Fruit fly (Drosophila melanogaster) whole organism, embryonic: Measurements from ENCODE around the gene Moca-cyp.

Experiments used
- Atf3 ChIP-seq: fragments of 200-800 bp; sonication (Bioruptor generic); optimal IDR thresholded peaks from 3 replicates; lab custom pipeline; 2016; ENCODE audit warnings: missing biosample characterization, missing genetic modification characterization
- Bdp1 ChIP-seq: fragments of 200-800 bp; sonication (Bioruptor generic); optimal IDR thresholded peaks from 3 replicates; lab custom pipeline; 2016; ENCODE audit warnings: missing biosample characterization, missing genetic modification characterization
- Bteb2 ChIP-seq: fragments of 200-800 bp; sonication (Bioruptor generic); optimal IDR thresholded peaks from 2 replicates; lab custom pipeline; 2016; ENCODE audit warnings: missing biosample characterization, missing genetic modification characterization
- CG10366 ChIP-seq: fragments of 200-800 bp; sonication (Bioruptor generic); IDR thresholded peaks from 2 replicates; pipeline ENCODE4 v1.3.6; 2022; ENCODE audit warnings: missing biosample characterization, missing genetic modification characterization
- CG13624 ChIP-seq: fragments of 200-800 bp; sonication (Bioruptor generic); optimal IDR thresholded peaks from 2 replicates; lab custom pipeline; 2016; ENCODE audit warnings: missing biosample characterization, missing genetic modification characterization
- CG13775 ChIP-seq: fragments of 200-800 bp; sonication (Bioruptor generic); optimal IDR thresholded peaks from 3 replicates; lab custom pipeline; 2017; ENCODE audit warnings: missing biosample characterization, mild to moderate bottlenecking, missing genetic modification characterization
- CG15514 ChIP-seq: fragments of 200-800 bp; sonication (Bioruptor generic); optimal IDR thresholded peaks from 3 replicates; lab custom pipeline; 2017; ENCODE audit warnings: missing biosample characterization, missing genetic modification characterization, mild to moderate bottlenecking, moderate library complexity, missing genetic modification reagents
- CG17568 ChIP-seq: fragments of 200-800 bp; sonication (Bioruptor generic); optimal IDR thresholded peaks from 2 replicates; lab custom pipeline; 2018; ENCODE audit warnings: missing biosample characterization, mild to moderate bottlenecking, missing genetic modification characterization, moderate library complexity
- CG18764 ChIP-seq: fragments of 200-800 bp; sonication (Bioruptor generic); optimal IDR thresholded peaks from 3 replicates; lab custom pipeline; 2016; ENCODE audit warnings: missing biosample characterization, missing genetic modification characterization
- CG2875 ChIP-seq: fragments of 200-800 bp; sonication (Bioruptor generic); optimal IDR thresholded peaks from 2 replicates; lab custom pipeline; 2017; ENCODE audit warnings: missing biosample characterization, mild to moderate bottlenecking, missing genetic modification characterization, missing genetic modification reagents
- CG33557 ChIP-seq: fragments of 200-800 bp; sonication (Bioruptor generic); optimal IDR thresholded peaks from 2 replicates; lab custom pipeline; 2019; ENCODE audit warnings: missing biosample characterization, mild to moderate bottlenecking, missing genetic modification characterization, moderate library complexity
- CG5953 ChIP-seq: fragments of 200-800 bp; sonication (Bioruptor generic); IDR thresholded peaks from 2 replicates; pipeline ENCODE4 v1.3.6; 2022; ENCODE audit warnings: missing biosample characterization, missing genetic modification characterization
- CG6272 ChIP-seq: fragments of 200-800 bp; sonication (Bioruptor generic); IDR thresholded peaks from 2 replicates; pipeline ENCODE4 v1.3.6; 2022; ENCODE audit warnings: missing biosample characterization, missing genetic modification characterization
- CG6813 ChIP-seq: fragments of 200-800 bp; sonication (Bioruptor generic); optimal IDR thresholded peaks from 2 replicates; lab custom pipeline; 2017; ENCODE audit warnings: missing biosample characterization, missing genetic modification characterization, mild to moderate bottlenecking, moderate library complexity, missing genetic modification reagents
- CG8281 ChIP-seq: fragments of 200-800 bp; sonication (Bioruptor generic); optimal IDR thresholded peaks from 2 replicates; lab custom pipeline; 2018; ENCODE audit warnings: missing biosample characterization, mild to moderate bottlenecking, missing genetic modification characterization, moderate library complexity
- CG8359 ChIP-seq: fragments of 200-800 bp; sonication (Bioruptor generic); optimal IDR thresholded peaks from 2 replicates; lab custom pipeline; 2017; ENCODE audit warnings: missing biosample characterization, mild to moderate bottlenecking, missing genetic modification characterization, borderline replicate concordance
- H15 ChIP-seq: fragments of 200-800 bp; sonication (Bioruptor generic); IDR thresholded peaks from 3 replicates; pipeline ENCODE4 v1.3.6; 2022; ENCODE audit warnings: missing biosample characterization, missing genetic modification characterization
- HHEX ChIP-seq: fragments of 200-800 bp; sonication (Bioruptor generic); optimal IDR thresholded peaks from 3 replicates; lab custom pipeline; 2017; ENCODE audit warnings: missing biosample characterization, mild to moderate bottlenecking, missing genetic modification characterization, missing genetic modification reagents
- Mad ChIP-seq: fragments of 200-800 bp; sonication (Bioruptor generic); optimal IDR thresholded peaks from 2 replicates; lab custom pipeline; 2016; ENCODE audit warnings: missing biosample characterization, missing genetic modification characterization
- NC2β ChIP-seq: fragments of 200-800 bp; sonication (Bioruptor generic); optimal IDR thresholded peaks from 2 replicates; lab custom pipeline; 2016; ENCODE audit warnings: missing biosample characterization, missing genetic modification characterization
- Nf-YA ChIP-seq: fragments of 200-800 bp; sonication (Bioruptor generic); IDR thresholded peaks from 2 replicates; pipeline ENCODE4 v1.3.6; 2022; ENCODE audit warnings: missing biosample characterization, missing genetic modification characterization
- Sin3A ChIP-seq: fragments of >200 bp; optimal IDR thresholded peaks from 2 replicates; lab custom pipeline; 2018
- Sry-β ChIP-seq: fragments of 200-800 bp; sonication (Bioruptor generic); optimal IDR thresholded peaks from 2 replicates; lab custom pipeline; 2018; ENCODE audit warnings: missing biosample characterization, mild to moderate bottlenecking, missing genetic modification characterization, moderate library complexity
- al ChIP-seq: fragments of 200-800 bp; sonication (Bioruptor generic); IDR thresholded peaks from 2 replicates; pipeline ENCODE4 v1.3.6; 2022; ENCODE audit warnings: missing biosample characterization, missing genetic modification characterization
- ap ChIP-seq: fragments of 200-800 bp; sonication (Bioruptor generic); IDR thresholded peaks from 2 replicates; pipeline ENCODE4 v1.3.6; 2022; ENCODE audit warnings: missing biosample characterization, missing genetic modification characterization
- ato ChIP-seq: fragments of 200-800 bp; sonication (Bioruptor generic); IDR thresholded peaks from 2 replicates; pipeline ENCODE4 v1.3.6; 2022; ENCODE audit warnings: missing biosample characterization, missing genetic modification characterization; ENCODE audit not compliant: partially characterized antibody
- bsh ChIP-seq, 2 experiments: fragments of 200-800 bp; sonication (Bioruptor generic); optimal IDR thresholded peaks; 2 replicates each; lab custom pipeline; 2017 to 2018; ENCODE audit warnings: mild to moderate bottlenecking in 2 of 2, missing biosample characterization in 2 of 2, missing genetic modification characterization in 2 of 2, moderate library complexity in 1 of 2
- cas ChIP-seq: fragments of 200-800 bp; sonication (Bioruptor generic); IDR thresholded peaks from 2 replicates; pipeline ENCODE4 v1.3.6; 2022; ENCODE audit warnings: missing biosample characterization, missing genetic modification characterization
- danr ChIP-seq: fragments of 200-800 bp; sonication (Bioruptor generic); IDR thresholded peaks from 2 replicates; pipeline ENCODE4 v1.3.6; 2022; ENCODE audit warnings: missing biosample characterization, missing genetic modification characterization
- disco-r ChIP-seq: fragments of 200-800 bp; sonication (Bioruptor generic); optimal IDR thresholded peaks from 2 replicates; lab custom pipeline; 2016; ENCODE audit warnings: missing biosample characterization, missing genetic modification characterization
- fd102C ChIP-seq: fragments of 200-800 bp; sonication (Bioruptor generic); optimal IDR thresholded peaks from 2 replicates; lab custom pipeline; 2018; ENCODE audit warnings: missing biosample characterization, mild to moderate bottlenecking, missing genetic modification characterization, moderate library complexity
- ftz-f1 ChIP-seq: fragments of 200-800 bp; sonication (Bioruptor generic); optimal IDR thresholded peaks from 2 replicates; lab custom pipeline; 2016; ENCODE audit warnings: missing biosample characterization, missing genetic modification characterization
- gce ChIP-seq: fragments of 200-800 bp; sonication (Bioruptor generic); IDR thresholded peaks from 3 replicates; pipeline ENCODE4 v1.3.6; 2022; ENCODE audit warnings: missing biosample characterization, missing genetic modification characterization
- gfzf ChIP-seq: fragments of 200-800 bp; sonication (Bioruptor generic); optimal IDR thresholded peaks from 2 replicates; lab custom pipeline; 2016; ENCODE audit warnings: missing biosample characterization, mild to moderate bottlenecking, missing genetic modification characterization, moderate library complexity
- her ChIP-seq: fragments of 200-800 bp; sonication (Bioruptor generic); optimal IDR thresholded peaks from 2 replicates; lab custom pipeline; 2016; ENCODE audit warnings: missing biosample characterization, missing genetic modification characterization
- ind ChIP-seq: fragments of 200-800 bp; sonication (Bioruptor generic); optimal IDR thresholded peaks from 3 replicates; lab custom pipeline; 2016; ENCODE audit warnings: missing biosample characterization, missing genetic modification characterization
- luna ChIP-seq: fragments of 200-800 bp; sonication (Bioruptor generic); optimal IDR thresholded peaks from 2 replicates; lab custom pipeline; 2016; ENCODE audit warnings: missing biosample characterization, missing genetic modification characterization
- maf-S ChIP-seq: fragments of 200-800 bp; sonication (Bioruptor generic); optimal IDR thresholded peaks from 2 replicates; lab custom pipeline; 2016; ENCODE audit warnings: missing biosample characterization, missing genetic modification characterization
- nom ChIP-seq: fragments of 200-800 bp; sonication (Bioruptor generic); optimal IDR thresholded peaks from 2 replicates; lab custom pipeline; 2017; ENCODE audit warnings: missing biosample characterization, missing genetic modification characterization, mild to moderate bottlenecking, moderate library complexity, missing genetic modification reagents
- org-1 ChIP-seq: fragments of 200-800 bp; sonication (Bioruptor generic); optimal IDR thresholded peaks from 2 replicates; lab custom pipeline; 2017; ENCODE audit warnings: missing biosample characterization, missing genetic modification characterization
- pfk ChIP-seq: fragments of 200-800 bp; sonication (Bioruptor generic); optimal IDR thresholded peaks from 2 replicates; lab custom pipeline; 2018; ENCODE audit warnings: missing biosample characterization, mild to moderate bottlenecking, missing genetic modification characterization, moderate library complexity
- pzg ChIP-seq: fragments of 200-800 bp; sonication (Bioruptor generic); optimal IDR thresholded peaks from 3 replicates; lab custom pipeline; 2018; ENCODE audit warnings: missing biosample characterization, mild to moderate bottlenecking, missing genetic modification characterization, moderate library complexity
- scrt ChIP-seq: fragments of 200-800 bp; sonication (Bioruptor generic); optimal IDR thresholded peaks from 2 replicates; lab custom pipeline; 2018; ENCODE audit warnings: missing biosample characterization, mild to moderate bottlenecking, missing genetic modification characterization, moderate library complexity
- sna ChIP-seq: fragments of 200-800 bp; sonication (Bioruptor generic); IDR thresholded peaks from 2 replicates; pipeline ENCODE4 v1.3.6; 2022; ENCODE audit warnings: missing biosample characterization, missing genetic modification characterization; ENCODE audit not compliant: partially characterized antibody
- stwl ChIP-seq: fragments of 200-800 bp; sonication (Bioruptor generic); optimal IDR thresholded peaks from 3 replicates; lab custom pipeline; 2018; ENCODE audit warnings: missing biosample characterization, mild to moderate bottlenecking, missing genetic modification characterization, moderate library complexity
- sug ChIP-seq: fragments of 200-800 bp; optimal IDR thresholded peaks from 2 replicates; lab custom pipeline; 2019; ENCODE audit warnings: missing biosample characterization, mild to moderate bottlenecking, missing genetic modification characterization, moderate library complexity
- tup ChIP-seq: fragments of 200-800 bp; sonication (Bioruptor generic); optimal IDR thresholded peaks from 2 replicates; lab custom pipeline; 2016; ENCODE audit warnings: missing biosample characterization, mild to moderate bottlenecking, missing genetic modification characterization, moderate library complexity
- vfl ChIP-seq: fragments of 200-800 bp; sonication (Bioruptor generic); optimal IDR thresholded peaks from 2 replicates; lab custom pipeline; 2016; ENCODE audit warnings: missing biosample characterization, missing genetic modification characterization
- zfh2 ChIP-seq: fragments of 200-800 bp; sonication (Bioruptor generic); optimal IDR thresholded peaks from 2 replicates; lab custom pipeline; 2016; ENCODE audit warnings: missing biosample characterization, missing genetic modification characterization

Moca-cyp gene

dm6 chr3R:28326150-28326965 is 13.8 kb upstream of the Moca-cyp start (continued):
- TF ChIP-seq cas (GFP tag; lab: Robert Waterston, UW) (no peak), sna (no peak), CG15514 (peak; percentile 96), CG18764 (GFP tag; lab: Kevin White, UChicago) (peak; percentile 98), CG2875 (GFP tag; lab: Kevin White, UChicago) (peak; percentile 98), NC2β (GFP tag; lab: Kevin White, UChicago) (peak; percentile 99), gfzf (GFP tag; lab: Kevin White, UChicago) (peak; percentile 46), ftz-f1 (GFP tag; lab: Kevin White, UChicago) (peak; percentile 96), Mad (peak; percentile 100), Nf-YA (no peak), scrt (GFP tag; lab: Kevin White, UChicago) (peak; percentile 99), CG13775 (GFP tag; lab: Kevin White, UChicago) (peak; percentile 99), sug (tag; lab: Kevin White, UChicago) (peak; percentile 98), tup (GFP tag; lab: Kevin White, UChicago) (peak; percentile 99), Bdp1 (GFP tag; lab: Kevin White, UChicago) (peak; percentile 96), CG6272 (GFP tag; lab: Robert Waterston, UW) (peak; percentile 97), CG5953 (GFP tag; lab: Robert Waterston, UW) (no peak), H15 (GFP tag; lab: Robert Waterston, UW) (no peak), CG8359 (GFP tag; lab: Kevin White, UChicago) (peak; percentile 94), bsh (GFP tag; optimal IDR thresholded peaks at IDR 0.05; lab: Kevin White, UChicago) (peak; percentile 99 to 100), al (GFP tag; lab: Robert Waterston, UW) (no peak), Atf3 (peak; percentile 99), CG8281 (tag; lab: Kevin White, UChicago) (peak; percentile 94), maf-S (GFP tag; lab: Kevin White, UChicago) (peak; percentile 99), HHEX (GFP tag; lab: Kevin White, UChicago) (peak; percentile 99), ap (GFP tag; lab: Robert Waterston, UW) (no peak), CG6813 (GFP tag; lab: Kevin White, UChicago) (peak; percentile 99), nom (GFP tag; lab: Kevin White, UChicago) (peak; percentile 100), ind (GFP tag; lab: Kevin White, UChicago) (peak; percentile 100), Bteb2 (peak; percentile 99), pzg (GFP tag; lab: Kevin White, UChicago) (peak; percentile 44), org-1 (GFP tag; lab: Kevin White, UChicago) (peak; percentile 99), CG17568 (peak; percentile 99), stwl (tag; lab: Kevin White, UChicago) (peak; percentile 71), Sry-β (GFP tag; lab: Kevin White, UChicago) (peak; percentile 74), CG13624 (peak; percentile 100), disco-r (GFP tag; lab: Kevin White, UChicago) (peak; percentile 99), vfl (peak; percentile 100), fd102C (GFP tag; lab: Kevin White, UChicago) (peak; percentile 96), her (GFP tag; lab: Kevin White, UChicago) (peak; percentile 99), CG33557 (peak; percentile 97), ato (GFP tag; lab: Robert Waterston, UW) (no peak), pfk (peak; percentile 61), luna (GFP tag; lab: Kevin White, UChicago) (peak; percentile 99), danr (GFP tag; lab: Robert Waterston, UW) (no peak), Sin3A (lab: Kevin White, UChicago) (peak; percentile 40), zfh2 (GFP tag; lab: Kevin White, UChicago) (peak; percentile 100), CG10366 (GFP tag; lab: Robert Waterston, UW) (no peak), gce (GFP tag; lab: Robert Waterston, UW) (no peak)
